Fruit fly (Drosophila melanogaster): ENCODE measurements around the gene dgrn.

DNA sequence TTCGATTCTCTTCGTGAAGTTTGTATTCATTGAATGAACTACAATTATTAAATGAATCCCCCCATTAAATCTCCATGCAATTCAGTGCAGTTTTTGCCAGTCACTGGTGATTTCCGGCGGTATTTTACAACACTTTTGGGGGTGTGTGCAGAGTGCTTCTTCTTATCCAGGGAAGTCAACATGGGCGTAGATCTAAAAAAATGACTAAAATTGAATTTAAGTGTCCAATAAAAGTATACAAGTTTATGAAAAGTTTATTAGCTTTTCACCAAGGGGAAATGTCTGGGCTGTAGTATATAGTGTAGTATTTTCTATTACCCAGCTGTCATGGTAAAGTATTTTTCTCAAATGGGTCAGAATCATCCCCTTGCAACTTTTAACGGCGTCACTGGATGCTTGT is 32.9 kb upstream of the dgrn start, which contains the start of gene Hpf1:
- TF ChIP-seq Sp1 (GFP tag; optimal IDR thresholded peaks at IDR 0.05), result peak; percentile 99
- TF ChIP-seq OdsH (GFP tag; optimal IDR thresholded peaks at IDR 0.05), result peak; percentile 99
- TF ChIP-seq woc (GFP tag; optimal IDR thresholded peaks at IDR 0.05), result peak; percentile 98
- peak; percentile 98 for TF ChIP-seq psq (GFP tag; optimal IDR thresholded peaks at IDR 0.05)
- TF ChIP-seq Hr78 (GFP tag; optimal IDR thresholded peaks at IDR 0.05), result no peak
- no peak for TF ChIP-seq Dif (GFP tag; optimal IDR thresholded peaks at IDR 0.05; ENCODE audit: partially characterized antibody)
- TF ChIP-seq Mio (GFP tag; optimal IDR thresholded peaks at IDR 0.05), result peak; percentile 92
- peak; percentile 99 for TF ChIP-seq h (GFP tag; optimal IDR thresholded peaks at IDR 0.05)
- peak; percentile 63 for TF ChIP-seq jim (GFP tag; optimal IDR thresholded peaks at IDR 0.05)
- TF ChIP-seq Dfd (GFP tag; optimal IDR thresholded peaks at IDR 0.05), result no peak
- TF ChIP-seq foxo (GFP tag; optimal IDR thresholded peaks at IDR 0.05), result peak; percentile 96 to 99
- TF ChIP-seq Abd-B (GFP tag; optimal IDR thresholded peaks at IDR 0.05), result no peak
